Worm (Caenorhabditis elegans) whole organism, L4 larva: ENCODE data around the gene sshk-1.

Experiments
- F37D6.2 ChIP-seq: sonication (generic microtip); optimal IDR thresholded peaks from 2 replicates; lab custom pipeline; 2016; ENCODE audit warnings: mild to moderate bottlenecking, missing genetic modification characterization, missing compliant biosample characterization
- R02D3.7 ChIP-seq: fragments of 150-350 bp; sonication (generic microtip); optimal IDR thresholded peaks from 3 replicates; lab custom pipeline; 2014; ENCODE audit warnings: missing biosample characterization, missing genetic modification characterization
- T20F7.1 ChIP-seq: fragments of 200-800 bp; sonication (Bioruptor generic); optimal IDR thresholded peaks from 2 replicates; lab custom pipeline; 2018; ENCODE audit warnings: mild to moderate bottlenecking, missing genetic modification characterization, missing compliant biosample characterization
- T26A8.4 ChIP-seq: fragments of 200-800 bp; sonication (Bioruptor generic); IDR thresholded peaks from 2 replicates; pipeline ENCODE4 v1.3.6; 2022; ENCODE audit warnings: missing genetic modification characterization, missing compliant biosample characterization
- ZK546.5 ChIP-seq, 2 experiments: sonication (generic microtip); optimal IDR thresholded peaks; 2 replicates each; lab custom pipeline; 2017; ENCODE audit warnings: missing biosample characterization in 2 of 2, missing genetic modification characterization in 2 of 2
- aly-2 ChIP-seq: sonication (generic microtip); optimal IDR thresholded peaks from 2 replicates; lab custom pipeline; 2018; ENCODE audit warnings: missing biosample characterization, missing genetic modification characterization
- arid-1 ChIP-seq: fragments of 200-800 bp; sonication (Bioruptor generic); conservative IDR thresholded peaks from 2 replicates; pipeline ENCODE4 v1.3.6; 2022; ENCODE audit warnings: missing genetic modification reagents, missing genetic modification characterization, missing compliant biosample characterization
- attf-4 ChIP-seq: sonication (generic microtip); optimal IDR thresholded peaks from 3 replicates; lab custom pipeline; 2017; ENCODE audit warnings: missing biosample characterization, missing genetic modification characterization
- ceh-20 ChIP-seq: fragments of 200-800 bp; sonication (Bioruptor generic); IDR thresholded peaks from 2 replicates; pipeline ENCODE4 v1.3.6; 2022; ENCODE audit warnings: missing genetic modification reagents, missing genetic modification characterization, missing compliant biosample characterization
- ceh-28 ChIP-seq: fragments of 150-350 bp; optimal IDR thresholded peaks from 2 replicates; lab custom pipeline; 2014; ENCODE audit warnings: missing biosample characterization, missing genetic modification reagents, missing genetic modification characterization
- ceh-44 ChIP-seq: fragments of 200-800 bp; sonication (Bioruptor generic); IDR thresholded peaks from 2 replicates; pipeline ENCODE4 v1.3.6; 2022; ENCODE audit warnings: missing genetic modification reagents, missing genetic modification characterization, missing compliant biosample characterization
- ceh-62 ChIP-seq: sonication (generic microtip); optimal IDR thresholded peaks from 2 replicates; lab custom pipeline; 2017; ENCODE audit warnings: missing biosample characterization, missing genetic modification characterization
- ces-1 ChIP-seq: fragments of 150-350 bp; sonication (generic microtip); optimal IDR thresholded peaks from 4 replicates; lab custom pipeline; 2014; ENCODE audit warnings: missing biosample characterization, missing genetic modification reagents, missing genetic modification characterization
- daf-8 ChIP-seq: fragments of 200-800 bp; sonication (Bioruptor generic); IDR thresholded peaks from 2 replicates; pipeline ENCODE4 v1.3.6; 2022; ENCODE audit warnings: missing genetic modification characterization, missing compliant biosample characterization
- dmd-6 ChIP-seq: fragments of 200-800 bp; sonication (Bioruptor generic); IDR thresholded peaks from 2 replicates; pipeline ENCODE4 v1.3.6; 2022; ENCODE audit warnings: missing genetic modification reagents, missing genetic modification characterization, missing compliant biosample characterization
- fkh-10 ChIP-seq: fragments of 150-350 bp; optimal IDR thresholded peaks from 2 replicates; lab custom pipeline; 2014; ENCODE audit warnings: missing biosample characterization, missing genetic modification reagents, missing genetic modification characterization
- gei-8 ChIP-seq: fragments of 200-800 bp; sonication (Bioruptor generic); optimal IDR thresholded peaks from 2 replicates; lab custom pipeline; 2018; ENCODE audit warnings: mild to moderate bottlenecking, missing genetic modification characterization, missing compliant biosample characterization
- hlh-11 ChIP-seq: fragments of 200-800 bp; sonication (Bioruptor generic); optimal IDR thresholded peaks from 2 replicates; lab custom pipeline; 2018; ENCODE audit warnings: mild to moderate bottlenecking, missing genetic modification characterization, missing compliant biosample characterization
- hlh-30 ChIP-seq: sonication (generic microtip); optimal IDR thresholded peaks from 2 replicates; lab custom pipeline; 2017; ENCODE audit warnings: antibody characterized with exemption, mild to moderate bottlenecking, missing genetic modification characterization, missing compliant biosample characterization; ENCODE audit not compliant: insufficient read depth
- jun-1 ChIP-seq: fragments of 150-350 bp; optimal IDR thresholded peaks from 2 replicates; lab custom pipeline; 2014; ENCODE audit warnings: missing biosample characterization, missing genetic modification reagents, missing genetic modification characterization
- lim-7 ChIP-seq: fragments of 200-800 bp; sonication (Bioruptor generic); IDR thresholded peaks from 2 replicates; pipeline ENCODE4 v1.3.6; 2022; ENCODE audit warnings: missing genetic modification characterization, missing compliant biosample characterization
- lin-1 ChIP-seq: fragments of 200-800 bp; sonication (Bioruptor generic); IDR thresholded peaks from 2 replicates; pipeline ENCODE4 v1.3.6; 2022; ENCODE audit warnings: missing genetic modification reagents, missing genetic modification characterization, missing compliant biosample characterization
- lin-15B ChIP-seq: fragments of 150-350 bp; sonication (generic microtip); optimal IDR thresholded peaks from 3 replicates; lab custom pipeline; 2014; ENCODE audit warnings: missing biosample characterization, missing genetic modification characterization
- lin-38 ChIP-seq: fragments of 200-800 bp; sonication (Bioruptor generic); IDR thresholded peaks from 2 replicates; pipeline ENCODE4 v1.3.6; 2022; ENCODE audit warnings: missing genetic modification reagents, missing genetic modification characterization, missing compliant biosample characterization
- lir-3 ChIP-seq: sonication (generic microtip); optimal IDR thresholded peaks from 2 replicates; lab custom pipeline; 2016; ENCODE audit warnings: mild to moderate bottlenecking, missing genetic modification characterization, missing compliant biosample characterization
- nhr-102 ChIP-seq: sonication (generic microtip); optimal IDR thresholded peaks from 2 replicates; lab custom pipeline; 2016; ENCODE audit warnings: mild to moderate bottlenecking, missing genetic modification characterization, moderate library complexity, missing compliant biosample characterization
- nhr-237 ChIP-seq: sonication (generic microtip); optimal IDR thresholded peaks from 2 replicates; lab custom pipeline; 2017; ENCODE audit warnings: missing biosample characterization, missing genetic modification characterization
- nhr-25 ChIP-seq: sonication (generic microtip); optimal IDR thresholded peaks from 2 replicates; lab custom pipeline; 2017; ENCODE audit warnings: missing genetic modification characterization, mild to moderate bottlenecking, missing compliant biosample characterization, antibody characterized with exemption, moderate library complexity, borderline replicate concordance; ENCODE audit not compliant: insufficient read depth
- nhr-28 ChIP-seq: fragments of 150-350 bp; optimal IDR thresholded peaks from 2 replicates; lab custom pipeline; 2014; ENCODE audit warnings: missing biosample characterization, missing genetic modification characterization
- nhr-41 ChIP-seq: fragments of 200-800 bp; sonication (Bioruptor generic); IDR thresholded peaks from 2 replicates; pipeline ENCODE4 v1.3.6; 2022; ENCODE audit warnings: missing genetic modification reagents, missing genetic modification characterization, missing compliant biosample characterization
- nhr-42 ChIP-seq: fragments of 200-800 bp; sonication (Bioruptor generic); IDR thresholded peaks from 2 replicates; pipeline ENCODE4 v1.3.6; 2022; ENCODE audit warnings: missing genetic modification characterization, missing compliant biosample characterization
- nhr-48 ChIP-seq: sonication (generic microtip); optimal IDR thresholded peaks from 2 replicates; lab custom pipeline; 2016; ENCODE audit warnings: mild to moderate bottlenecking, missing genetic modification characterization, missing compliant biosample characterization
- nhr-6 ChIP-seq: fragments of 150-350 bp; optimal IDR thresholded peaks from 2 replicates; lab custom pipeline; 2014; ENCODE audit warnings: missing biosample characterization, missing genetic modification characterization
- nhr-76 ChIP-seq: fragments of 150-350 bp; optimal IDR thresholded peaks from 2 replicates; lab custom pipeline; 2014; ENCODE audit warnings: missing biosample characterization, missing genetic modification characterization
- nhr-77 ChIP-seq: fragments of 150-350 bp; optimal IDR thresholded peaks from 2 replicates; lab custom pipeline; 2014; ENCODE audit warnings: missing biosample characterization, missing genetic modification characterization
- rbr-2 ChIP-seq: sonication (generic microtip); optimal IDR thresholded peaks from 2 replicates; lab custom pipeline; 2016; ENCODE audit warnings: missing genotype, missing genetic modification characterization, missing compliant biosample characterization
- sdz-12 ChIP-seq: fragments of 200-800 bp; sonication (Bioruptor generic); optimal IDR thresholded peaks from 2 replicates; lab custom pipeline; 2018; ENCODE audit warnings: mild to moderate bottlenecking, missing genetic modification characterization, missing compliant biosample characterization
- spr-1 ChIP-seq: sonication (generic microtip); optimal IDR thresholded peaks from 2 replicates; lab custom pipeline; 2016; ENCODE audit warnings: mild to moderate bottlenecking, missing genetic modification characterization, missing compliant biosample characterization
- spr-3 ChIP-seq: fragments of 200-800 bp; sonication (Bioruptor generic); optimal IDR thresholded peaks from 2 replicates; lab custom pipeline; 2018; ENCODE audit warnings: mild to moderate bottlenecking, missing genetic modification characterization, missing compliant biosample characterization
- zfp-2 ChIP-seq: sonication (generic microtip); optimal IDR thresholded peaks from 2 replicates; lab custom pipeline; 2016; ENCODE audit warnings: mild to moderate bottlenecking, missing genetic modification characterization, missing compliant biosample characterization
- zip-2 ChIP-seq: fragments of 150-350 bp; optimal IDR thresholded peaks from 2 replicates; lab custom pipeline; 2014; ENCODE audit warnings: missing biosample characterization, missing genetic modification characterization
- ztf-11 ChIP-seq: fragments of 150-350 bp; optimal IDR thresholded peaks from 2 replicates; lab custom pipeline; 2014; ENCODE audit warnings: missing biosample characterization, missing genetic modification characterization

The sshk-1 gene

ce11 chrV:20845524-20846208, 29.7 kb downstream of the sshk-1 start, which contains the start of the genes F31D4.2 and fkb-6 (continued):
- no peak for TF ChIP-seq gei-8
- no peak for TF ChIP-seq spr-3 (GFP tag; lab: Kevin White, UChicago)
- TF ChIP-seq ceh-44 (GFP tag; lab: Robert Waterston, UW), result no peak
- TF ChIP-seq nhr-76 (tag; lab: Kevin White, UChicago), result no peak
- TF ChIP-seq lin-38 (GFP tag; lab: Robert Waterston, UW), result peak; percentile 75
- peak; percentile 1 for TF ChIP-seq spr-1 (tag; lab: Kevin White, UChicago)
- peak; percentile 68; the same call in 1 of the 2 replicates for TF ChIP-seq arid-1 (GFP tag; lab: Robert Waterston, UW)
- peak; percentile 49 for TF ChIP-seq ceh-20 (GFP tag; lab: Robert Waterston, UW)
- no peak for TF ChIP-seq R02D3.7 (tag; lab: Kevin White, UChicago)
- peak; percentile 60 for TF ChIP-seq rbr-2 (tag; lab: Kevin White, UChicago)
- no peak for TF ChIP-seq nhr-25 (tag; lab: Kevin White, UChicago)
- TF ChIP-seq zfp-2 (tag; lab: Kevin White, UChicago), result no peak
- TF ChIP-seq nhr-237, result no peak
- TF ChIP-seq jun-1 (tag; lab: Kevin White, UChicago), result peak; percentile 15
- peak; percentile 52 for TF ChIP-seq dmd-6 (GFP tag; lab: Robert Waterston, UW)
- TF ChIP-seq nhr-77 (tag; lab: Kevin White, UChicago), result no peak
- TF ChIP-seq fkh-10 (GFP tag; lab: Kevin White, UChicago), result peak; percentile 50
- TF ChIP-seq hlh-30 (tag; lab: Kevin White, UChicago), result peak; percentile 58
- peak; percentile 61 for TF ChIP-seq nhr-28 (tag; lab: Kevin White, UChicago)
- TF ChIP-seq aly-2 (tag; lab: Kevin White, UChicago), result no peak
- no peak for TF ChIP-seq nhr-48 (tag; lab: Kevin White, UChicago)
- TF ChIP-seq nhr-6 (tag; lab: Kevin White, UChicago), result peak; percentile 27
- TF ChIP-seq T20F7.1 (GFP tag; lab: Kevin White, UChicago), result no peak
- TF ChIP-seq ceh-62 (tag; lab: Kevin White, UChicago), result no peak
- TF ChIP-seq ZK546.5 (tag; optimal IDR thresholded peaks at IDR 0.05; lab: Kevin White, UChicago), result no peak
- no peak for TF ChIP-seq attf-4 (tag; lab: Kevin White, UChicago)
- no peak for TF ChIP-seq nhr-102 (tag; lab: Kevin White, UChicago)
- peak; percentile 11 for TF ChIP-seq F37D6.2 (tag; lab: Kevin White, UChicago)
- no peak for TF ChIP-seq sdz-12 (GFP tag; lab: Kevin White, UChicago)
- peak; percentile 72 for TF ChIP-seq T26A8.4
- no peak for TF ChIP-seq lim-7
- no peak for TF ChIP-seq nhr-41 (GFP tag; lab: Robert Waterston, UW)
- peak; percentile 22 for TF ChIP-seq ceh-28
- no peak for TF ChIP-seq zip-2 (tag; lab: Kevin White, UChicago)
- TF ChIP-seq ztf-11 (tag; lab: Kevin White, UChicago), result no peak
- no peak for TF ChIP-seq lir-3
- TF ChIP-seq nhr-42 (GFP tag; lab: Robert Waterston, UW), result no peak
- 0 out of 2 replicates have a peak, but pooled peaks have one; percentile 30 for TF ChIP-seq lin-1 (GFP tag; lab: Robert Waterston, UW)
- TF ChIP-seq daf-8 (GFP tag; lab: Robert Waterston, UW), result no peak
- TF ChIP-seq hlh-11, result peak; percentile 58
- TF ChIP-seq lin-15B (tag; lab: Kevin White, UChicago), result no peak
- no peak for TF ChIP-seq ces-1 (GFP tag; lab: Kevin White, UChicago)
